Worm (Caenorhabditis elegans): Measurements from ENCODE around the gene cdr-4.

Gene cdr-4

DNA sequence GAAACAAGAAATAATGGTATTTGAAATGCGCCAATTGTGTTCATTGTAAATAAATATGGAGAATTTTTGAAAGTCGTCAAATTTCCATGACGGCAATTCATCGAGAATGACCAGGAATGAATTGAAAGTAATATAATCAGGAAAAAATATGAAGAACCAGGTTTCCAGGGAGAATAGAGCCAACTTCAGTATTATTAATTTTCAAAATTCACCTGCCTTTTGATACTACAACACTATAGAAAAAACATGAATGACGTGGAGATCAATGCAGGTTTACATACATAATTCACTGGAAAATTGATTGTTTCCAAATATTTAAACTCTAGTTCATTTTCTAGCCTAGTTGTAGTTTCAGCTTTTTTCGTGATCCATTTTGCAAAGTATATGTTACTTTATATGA is 25.3 kb upstream of the cdr-4 start, which contains the start of gene srh-25:
Gene srh-25, minus strand, starts transcription at position 101 of the 400 bp plus-strand sequence.
- TF ChIP-seq sem-2 (GFP tag; optimal IDR thresholded peaks at IDR 0.05) (no peak), ces-1 (GFP tag; optimal IDR thresholded peaks at IDR 0.05) (no peak), unc-39 (tag; optimal IDR thresholded peaks at IDR 0.05) (no peak), tbx-8 (GFP tag; optimal IDR thresholded peaks at IDR 0.05) (no peak), lsy-2 (tag; optimal IDR thresholded peaks at IDR 0.05) (no peak), ceh-43 (GFP tag; optimal IDR thresholded peaks at IDR 0.05) (no peak), hlh-1 (tag; optimal IDR thresholded peaks at IDR 0.05) (no peak), zip-8 (tag; optimal IDR thresholded peaks at IDR 0.05) (no peak), M03D4.4 (tag; optimal IDR thresholded peaks at IDR 0.05) (no peak), flh-1 (GFP tag; optimal IDR thresholded peaks at IDR 0.05) (no peak), lin-32 (GFP tag; optimal IDR thresholded peaks at IDR 0.05) (no peak), mab-5 (tag; optimal IDR thresholded peaks at IDR 0.05) (no peak), nhr-76 (tag; optimal IDR thresholded peaks at IDR 0.05) (no peak), drap-1 (GFP tag; optimal IDR thresholded peaks at IDR 0.05) (no peak), nhr-12 (tag; optimal IDR thresholded peaks at IDR 0.05) (no peak), snpc-4 (tag; optimal IDR thresholded peaks at IDR 0.05) (no peak), cnd-1 (tag; optimal IDR thresholded peaks at IDR 0.05) (no peak), unc-62 (GFP tag; optimal IDR thresholded peaks at IDR 0.05) (no peak), ceh-39 (tag; optimal IDR thresholded peaks at IDR 0.05) (no peak)

DNA sequence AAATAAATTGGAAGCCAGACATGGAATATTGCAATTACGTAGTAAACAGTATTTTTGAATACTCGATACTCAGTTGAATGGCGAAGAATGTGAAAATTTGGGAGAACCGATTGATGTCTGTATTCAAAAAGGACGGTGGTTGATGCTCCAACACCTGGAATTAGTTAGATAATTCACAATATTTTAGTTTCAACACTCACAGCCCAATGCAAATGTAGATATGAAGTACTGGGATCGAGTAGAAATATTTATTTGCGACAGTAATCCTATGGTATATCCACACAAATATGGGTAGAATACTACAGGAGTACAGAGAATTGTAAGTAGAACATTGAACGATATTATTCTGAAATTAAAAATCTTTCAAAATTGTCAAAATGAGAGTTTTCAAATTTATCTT is 24.7 kb upstream of the cdr-4 start:
- TF ChIP-seq elt-1 (tag; optimal IDR thresholded peaks at IDR 0.05; ENCODE audit: borderline replicate concordance, insufficient read depth) (no peak), nhr-237 (tag; optimal IDR thresholded peaks at IDR 0.05) (no peak), mep-1 (tag; optimal IDR thresholded peaks at IDR 0.05) (no peak), nhr-2 (tag; optimal IDR thresholded peaks at IDR 0.05) (no peak)

DNA sequence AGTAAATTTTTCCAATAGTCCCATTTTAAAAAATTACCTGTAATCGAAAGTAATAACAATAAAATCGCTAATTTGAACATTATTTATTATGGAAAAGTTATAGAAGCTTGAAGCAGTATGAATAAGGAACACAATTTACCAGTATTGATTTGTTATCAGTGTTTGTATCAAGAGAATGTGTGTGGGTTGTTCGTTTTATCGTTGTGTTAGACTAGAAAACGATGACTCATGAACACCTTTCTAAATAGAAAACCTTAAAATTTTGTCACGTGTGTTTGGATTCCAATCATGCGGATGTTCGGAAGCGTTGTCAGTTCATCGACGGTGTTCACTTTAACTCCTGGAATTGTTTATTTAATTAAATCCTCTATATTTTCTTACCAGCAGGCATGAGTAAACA is 23.7 kb upstream of the cdr-4 start, which contains the start of gene C54D10.13:
Gene C54D10.13, minus strand, starts transcription at position 179 of the 400 bp plus-strand sequence.
- no peak for TF ChIP-seq M03D4.4 (tag; optimal IDR thresholded peaks at IDR 0.05)
- TF ChIP-seq ceh-39 (tag; optimal IDR thresholded peaks at IDR 0.05), result no peak
- no peak for TF ChIP-seq mep-1 (tag; optimal IDR thresholded peaks at IDR 0.05)
- TF ChIP-seq bed-3 (GFP tag; optimal IDR thresholded peaks at IDR 0.05), result no peak
- no peak for TF ChIP-seq snpc-4 (tag; optimal IDR thresholded peaks at IDR 0.05)
- TF ChIP-seq ceh-43 (GFP tag; optimal IDR thresholded peaks at IDR 0.05), result no peak
- TF ChIP-seq nhr-28 (tag; optimal IDR thresholded peaks at IDR 0.05), result no peak
- TF ChIP-seq unc-120 (tag; optimal IDR thresholded peaks at IDR 0.05; ENCODE audit: poor library complexity, severe bottlenecking), result no peak
- no peak for TF ChIP-seq mls-2 (tag; optimal IDR thresholded peaks at IDR 0.05)

DNA sequence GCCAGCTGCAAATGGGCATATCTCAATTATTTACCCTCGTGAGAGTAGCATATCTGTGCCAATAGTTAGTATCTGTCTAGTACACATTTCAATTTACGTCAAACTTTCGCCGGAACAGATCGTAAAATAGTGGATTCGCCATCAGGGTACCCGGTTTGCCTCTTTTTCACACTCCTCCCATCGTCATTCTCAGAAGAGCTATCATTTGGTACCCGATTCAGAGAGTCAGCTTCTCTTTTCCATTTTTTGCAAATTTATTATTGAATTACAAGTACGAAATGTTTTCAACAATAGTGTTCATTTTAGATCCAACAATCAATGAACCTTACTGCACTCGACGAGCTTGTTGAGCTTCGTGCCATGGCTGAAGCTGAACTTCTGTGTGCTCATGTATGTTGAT is 20.6 kb upstream of the cdr-4 start, which contains the start of gene C54D10.5:
Gene C54D10.5, plus strand, starts transcription at position 301 of the 400 bp plus-strand sequence.
- no peak for TF ChIP-seq zip-8 (tag; optimal IDR thresholded peaks at IDR 0.05)
- TF ChIP-seq nhr-12 (tag; optimal IDR thresholded peaks at IDR 0.05), result no peak
- TF ChIP-seq unc-120 (tag; optimal IDR thresholded peaks at IDR 0.05; ENCODE audit: poor library complexity, severe bottlenecking), result no peak
- TF ChIP-seq ces-1 (GFP tag; optimal IDR thresholded peaks at IDR 0.05), result no peak
- no peak for TF ChIP-seq unc-62 (GFP tag; optimal IDR thresholded peaks at IDR 0.05)
- TF ChIP-seq elt-3 (tag; optimal IDR thresholded peaks at IDR 0.05), result no peak
- TF ChIP-seq mep-1 (tag; optimal IDR thresholded peaks at IDR 0.05), result no peak
- TF ChIP-seq elt-1 (tag; optimal IDR thresholded peaks at IDR 0.05; ENCODE audit: borderline replicate concordance, insufficient read depth), result no peak
- TF ChIP-seq blmp-1 (tag; optimal IDR thresholded peaks at IDR 0.05), result no peak
- no peak for TF ChIP-seq flh-1 (GFP tag; optimal IDR thresholded peaks at IDR 0.05)
- no peak for TF ChIP-seq ztf-11 (tag; optimal IDR thresholded peaks at IDR 0.05)
- TF ChIP-seq nhr-2 (tag; optimal IDR thresholded peaks at IDR 0.05), result no peak
- TF ChIP-seq nhr-28 (tag; optimal IDR thresholded peaks at IDR 0.05), result no peak

ce11 chrV:12427826-12428225 is 19.4 kb upstream of the cdr-4 start:
- TF ChIP-seq lin-32 (GFP tag; optimal IDR thresholded peaks at IDR 0.05), result no peak
- TF ChIP-seq cnd-1 (tag; optimal IDR thresholded peaks at IDR 0.05), result no peak
- TF ChIP-seq flh-1 (GFP tag; optimal IDR thresholded peaks at IDR 0.05), result no peak
- TF ChIP-seq elt-1 (tag; optimal IDR thresholded peaks at IDR 0.05; ENCODE audit: borderline replicate concordance, insufficient read depth), result no peak
- TF ChIP-seq lsy-2 (tag; optimal IDR thresholded peaks at IDR 0.05), result no peak
- TF ChIP-seq ceh-83 (GFP tag; optimal IDR thresholded peaks at IDR 0.05), result no peak
- TF ChIP-seq nhr-28 (tag; optimal IDR thresholded peaks at IDR 0.05), result no peak
- TF ChIP-seq ham-2 (GFP tag; optimal IDR thresholded peaks at IDR 0.05), result no peak
- no peak for TF ChIP-seq nhr-237 (tag; optimal IDR thresholded peaks at IDR 0.05)
- TF ChIP-seq lin-13 (tag; optimal IDR thresholded peaks at IDR 0.05), result no peak
- TF ChIP-seq pha-4 (tag; optimal IDR thresholded peaks at IDR 0.05), result no peak
- TF ChIP-seq M03D4.4 (tag; optimal IDR thresholded peaks at IDR 0.05), result no peak
- TF ChIP-seq nhr-12 (tag; optimal IDR thresholded peaks at IDR 0.05), result no peak
- TF ChIP-seq nhr-76 (tag; optimal IDR thresholded peaks at IDR 0.05), result no peak
- no peak for TF ChIP-seq sem-2 (GFP tag; optimal IDR thresholded peaks at IDR 0.05)
- TF ChIP-seq ces-1 (GFP tag; optimal IDR thresholded peaks at IDR 0.05), result no peak
- TF ChIP-seq ceh-43 (GFP tag; optimal IDR thresholded peaks at IDR 0.05), result no peak
- no peak for TF ChIP-seq tbx-8 (GFP tag; optimal IDR thresholded peaks at IDR 0.05)
